Worm (Caenorhabditis elegans) whole organism, young adult: ENCODE results near the gene ttr-37.

ENCODE experiments used
- B0035.1 ChIP-seq: sonication (generic microtip); optimal IDR thresholded peaks from 2 replicates; lab custom pipeline; 2016; ENCODE audit warnings: missing genetic modification characterization, mild to moderate bottlenecking, missing compliant biosample characterization, missing genotype, missing genetic modification reagents
- B0261.1 ChIP-seq: sonication (generic microtip); optimal IDR thresholded peaks from 2 replicates; lab custom pipeline; 2016; ENCODE audit warnings: mild to moderate bottlenecking, missing genetic modification characterization, moderate library complexity, missing compliant biosample characterization
- C17E4.6 ChIP-seq: fragments of 200-800 bp; sonication (Bioruptor generic); IDR thresholded peaks from 2 replicates; pipeline ENCODE4 v1.3.6; 2022; ENCODE audit warnings: missing genetic modification reagents, missing genetic modification characterization, missing compliant biosample characterization
- F39B2.1 ChIP-seq: fragments of 200-800 bp; sonication (Bioruptor generic); IDR thresholded peaks from 2 replicates; pipeline ENCODE4 v1.3.6; 2022; ENCODE audit warnings: missing genetic modification reagents, missing genetic modification characterization, missing compliant biosample characterization
- F52B5.7 ChIP-seq: sonication (generic microtip); optimal IDR thresholded peaks from 2 replicates; lab custom pipeline; 2016; ENCODE audit warnings: mild to moderate bottlenecking, missing genetic modification characterization, missing compliant biosample characterization
- F55B11.4 ChIP-seq: sonication (generic microtip); optimal IDR thresholded peaks from 2 replicates; lab custom pipeline; 2016; ENCODE audit warnings: missing compliant biosample characterization, missing genetic modification characterization, borderline replicate concordance; ENCODE audit not compliant: insufficient read depth
- Y53F4B.3 ChIP-seq: fragments of 200-800 bp; sonication (Bioruptor generic); IDR thresholded peaks from 2 replicates; pipeline ENCODE4 v1.3.6; 2022; ENCODE audit warnings: missing genetic modification reagents, missing genetic modification characterization, missing compliant biosample characterization
- Y79H2A.3 ChIP-seq: fragments of 200-800 bp; sonication (Bioruptor generic); conservative IDR thresholded peaks from 2 replicates; pipeline ENCODE4 v1.3.6; 2022; ENCODE audit warnings: missing genetic modification reagents, missing genetic modification characterization, missing compliant biosample characterization
- ama-1 ChIP-seq, 3 experiments: fragments of 150-350 bp in 1 of 3; sonication (generic microtip) in 2 of 3; optimal IDR thresholded peaks; 2 replicates each; lab custom pipeline; 2014 to 2018; ENCODE audit warnings: missing biosample characterization in 2 of 3, missing genetic modification characterization in 2 of 3, missing genetic modification reagents in 2 of 3
- ceh-27 ChIP-seq: fragments of 200-800 bp; sonication (Bioruptor generic); optimal IDR thresholded peaks from 2 replicates; lab custom pipeline; 2018; ENCODE audit warnings: mild to moderate bottlenecking, missing genetic modification characterization, moderate library complexity, missing compliant biosample characterization
- ceh-40 ChIP-seq: fragments of 200-800 bp; sonication (Bioruptor generic); IDR thresholded peaks from 2 replicates; pipeline ENCODE4 v1.3.6; 2022; ENCODE audit warnings: missing genetic modification characterization, missing compliant biosample characterization
- ceh-91 ChIP-seq: fragments of 200-800 bp; sonication (Bioruptor generic); IDR thresholded peaks from 2 replicates; pipeline ENCODE4 v1.3.6; 2022; ENCODE audit warnings: missing genetic modification reagents, missing genetic modification characterization, missing compliant biosample characterization
- die-1 ChIP-seq: sonication (generic microtip); optimal IDR thresholded peaks from 2 replicates; lab custom pipeline; 2016; ENCODE audit warnings: missing genotype, mild to moderate bottlenecking, missing genetic modification characterization, missing compliant biosample characterization
- dpl-1 ChIP-seq: fragments of 150-350 bp; optimal IDR thresholded peaks from 2 replicates; lab custom pipeline; 2014; ENCODE audit warnings: missing biosample characterization, missing genetic modification reagents, missing genetic modification characterization
- egl-44 ChIP-seq: fragments of 200-800 bp; sonication (Bioruptor generic); IDR thresholded peaks from 2 replicates; pipeline ENCODE4 v1.3.6; 2022; ENCODE audit warnings: missing genetic modification reagents, missing genetic modification characterization, missing compliant biosample characterization
- egrh-3 ChIP-seq: fragments of 200-800 bp; sonication (Bioruptor generic); IDR thresholded peaks from 2 replicates; pipeline ENCODE4 v1.3.6; 2022; ENCODE audit warnings: missing genetic modification reagents, missing genetic modification characterization, missing compliant biosample characterization
- ekl-4 ChIP-seq: fragments of 200-800 bp; sonication (Bioruptor generic); IDR thresholded peaks from 2 replicates; pipeline ENCODE4 v1.3.6; 2022; ENCODE audit warnings: missing genetic modification reagents, missing genetic modification characterization, missing compliant biosample characterization
- fkh-3 ChIP-seq: sonication (generic microtip); optimal IDR thresholded peaks from 2 replicates; lab custom pipeline; 2016; ENCODE audit warnings: mild to moderate bottlenecking, missing genetic modification characterization, missing compliant biosample characterization
- hmg-1.2 ChIP-seq: fragments of 200-800 bp; sonication (Bioruptor generic); IDR thresholded peaks from 2 replicates; pipeline ENCODE4 v1.3.6; 2022; ENCODE audit warnings: missing genetic modification reagents, missing genetic modification characterization, missing compliant biosample characterization
- hsf-1 ChIP-seq: fragments of 200-800 bp; sonication (Bioruptor generic); IDR thresholded peaks from 2 replicates; pipeline ENCODE4 v1.3.6; 2022; ENCODE audit warnings: missing genetic modification reagents, missing genetic modification characterization, missing compliant biosample characterization
- lag-1 ChIP-seq: fragments of 200-800 bp; sonication (Bioruptor generic); IDR thresholded peaks from 2 replicates; pipeline ENCODE4 v1.3.6; 2022; ENCODE audit warnings: missing genetic modification reagents, missing genetic modification characterization, missing compliant biosample characterization
- let-526 ChIP-seq: fragments of 200-800 bp; sonication (Bioruptor generic); IDR thresholded peaks from 2 replicates; pipeline ENCODE4 v1.3.6; 2022; ENCODE audit warnings: missing genetic modification reagents, missing genetic modification characterization, missing compliant biosample characterization
- let-607 ChIP-seq, 2 experiments: fragments of 200-800 bp in 1 of 2; sonication (Bioruptor generic) in 1 of 2; sonication (generic microtip) in 1 of 2; optimal IDR thresholded peaks; 2 replicates each; lab custom pipeline; 2016 to 2018; ENCODE audit warnings: mild to moderate bottlenecking in 2 of 2, missing compliant biosample characterization in 2 of 2, missing genetic modification characterization in 2 of 2, moderate library complexity in 2 of 2, missing genotype in 1 of 2
- lin-26 ChIP-seq: fragments of 200-800 bp; sonication (Bioruptor generic); IDR thresholded peaks from 2 replicates; pipeline ENCODE4 v1.3.6; 2022; ENCODE audit warnings: missing genetic modification reagents, missing genetic modification characterization, missing compliant biosample characterization
- lin-40 ChIP-seq: sonication (generic microtip); optimal IDR thresholded peaks from 2 replicates; lab custom pipeline; 2016; ENCODE audit warnings: missing genetic modification characterization, mild to moderate bottlenecking, missing compliant biosample characterization, missing genotype, missing genetic modification reagents
- lin-54 ChIP-seq: fragments of 200-800 bp; sonication (Bioruptor generic); optimal IDR thresholded peaks from 2 replicates; lab custom pipeline; 2018; ENCODE audit warnings: mild to moderate bottlenecking, missing genetic modification characterization, missing compliant biosample characterization
- lsl-1 ChIP-seq: fragments of 200-800 bp; sonication (Bioruptor generic); optimal IDR thresholded peaks from 2 replicates; lab custom pipeline; 2018; ENCODE audit warnings: mild to moderate bottlenecking, missing genetic modification characterization, moderate library complexity, missing compliant biosample characterization
- madf-10 ChIP-seq: sonication (generic microtip); optimal IDR thresholded peaks from 2 replicates; lab custom pipeline; 2016; ENCODE audit warnings: mild to moderate bottlenecking, missing genetic modification characterization, missing compliant biosample characterization
- mxl-1 ChIP-seq: sonication (generic microtip); optimal IDR thresholded peaks from 2 replicates; lab custom pipeline; 2016; ENCODE audit warnings: missing genetic modification characterization, missing compliant biosample characterization
- nfya-1 ChIP-seq: sonication (generic microtip); optimal IDR thresholded peaks from 2 replicates; lab custom pipeline; 2017; ENCODE audit warnings: antibody characterized with exemption, missing compliant biosample characterization, missing genetic modification characterization, borderline replicate concordance; ENCODE audit not compliant: insufficient read depth
- nhr-80 ChIP-seq: sonication (generic microtip); optimal IDR thresholded peaks from 2 replicates; lab custom pipeline; 2016; ENCODE audit warnings: missing genetic modification characterization, missing compliant biosample characterization
- rcor-1 ChIP-seq: fragments of 200-800 bp; sonication (Bioruptor generic); IDR thresholded peaks from 2 replicates; pipeline ENCODE4 v1.3.6; 2022; ENCODE audit warnings: missing genetic modification reagents, missing genetic modification characterization, missing compliant biosample characterization
- repo-1 ChIP-seq: sonication (generic microtip); optimal IDR thresholded peaks from 2 replicates; lab custom pipeline; 2017; ENCODE audit warnings: mild to moderate bottlenecking, missing genetic modification characterization, missing compliant biosample characterization
- rpc-1 ChIP-seq, 2 experiments: fragments of 150-350 bp in 1 of 2; sonication (generic microtip) in 1 of 2; optimal IDR thresholded peaks; 2 replicates each; lab custom pipeline; 2014 to 2018; ENCODE audit warnings: missing biosample characterization in 1 of 2, missing genetic modification characterization in 1 of 2, missing genetic modification reagents in 1 of 2, missing genotype in 1 of 2
- sdz-38 ChIP-seq: sonication (generic microtip); optimal IDR thresholded peaks from 2 replicates; lab custom pipeline; 2016; ENCODE audit warnings: missing genotype, missing genetic modification characterization, missing compliant biosample characterization
- sea-2 ChIP-seq: fragments of 200-800 bp; sonication (Bioruptor generic); IDR thresholded peaks from 2 replicates; pipeline ENCODE4 v1.3.6; 2022; ENCODE audit warnings: missing genetic modification characterization, missing compliant biosample characterization
- snpc-1.1 ChIP-seq: sonication (generic microtip); optimal IDR thresholded peaks from 2 replicates; lab custom pipeline; 2017; ENCODE audit warnings: missing genetic modification characterization, mild to moderate bottlenecking, missing compliant biosample characterization, antibody characterized with exemption, moderate library complexity, missing genotype, missing genetic modification reagents; ENCODE audit not compliant: insufficient read depth
- snpc-1.3 ChIP-seq: sonication (generic microtip); optimal IDR thresholded peaks from 2 replicates; lab custom pipeline; 2017; ENCODE audit warnings: missing genetic modification characterization, mild to moderate bottlenecking, missing compliant biosample characterization, antibody characterized with exemption, moderate library complexity, missing genotype, missing genetic modification reagents; ENCODE audit not compliant: insufficient read depth
- snpc-3.4 ChIP-seq: sonication (generic microtip); optimal IDR thresholded peaks from 2 replicates; lab custom pipeline; 2017; ENCODE audit warnings: missing genetic modification characterization, mild to moderate bottlenecking, missing compliant biosample characterization, antibody characterized with exemption, moderate library complexity, missing genotype, missing genetic modification reagents
- sptf-2 ChIP-seq: fragments of 200-800 bp; sonication (Bioruptor generic); optimal IDR thresholded peaks from 2 replicates; lab custom pipeline; 2018; ENCODE audit warnings: mild to moderate bottlenecking, missing genetic modification characterization, missing compliant biosample characterization
- tbx-9 ChIP-seq: sonication (generic microtip); optimal IDR thresholded peaks from 2 replicates; lab custom pipeline; 2016; ENCODE audit warnings: borderline replicate concordance, missing genetic modification characterization, inconsistent platforms, missing compliant biosample characterization
- unc-130 ChIP-seq: sonication (generic microtip); optimal IDR thresholded peaks from 2 replicates; lab custom pipeline; 2016; ENCODE audit warnings: missing genetic modification reagents, missing genetic modification characterization, missing compliant biosample characterization
- ztf-18 ChIP-seq: sonication (generic microtip); optimal IDR thresholded peaks from 2 replicates; lab custom pipeline; 2016; ENCODE audit warnings: missing genotype, mild to moderate bottlenecking, missing genetic modification characterization, missing compliant biosample characterization
- ztf-25 ChIP-seq: fragments of 200-800 bp; sonication (Bioruptor generic); IDR thresholded peaks from 2 replicates; pipeline ENCODE4 v1.3.6; 2022; ENCODE audit warnings: missing genetic modification reagents, missing genetic modification characterization, missing compliant biosample characterization
- ztf-26 ChIP-seq: sonication (generic microtip); optimal IDR thresholded peaks from 2 replicates; lab custom pipeline; 2017; ENCODE audit warnings: missing genetic modification characterization, missing compliant biosample characterization
- ztf-28 ChIP-seq: fragments of 200-800 bp; sonication (Bioruptor generic); IDR thresholded peaks from 2 replicates; pipeline ENCODE4 v1.3.6; 2022; ENCODE audit warnings: missing genetic modification reagents, missing genetic modification characterization, missing compliant biosample characterization
- ztf-3 ChIP-seq: fragments of 200-800 bp; sonication (Bioruptor generic); optimal IDR thresholded peaks from 2 replicates; lab custom pipeline; 2018; ENCODE audit warnings: mild to moderate bottlenecking, missing genetic modification characterization, missing compliant biosample characterization

The ttr-37 gene

DNA sequence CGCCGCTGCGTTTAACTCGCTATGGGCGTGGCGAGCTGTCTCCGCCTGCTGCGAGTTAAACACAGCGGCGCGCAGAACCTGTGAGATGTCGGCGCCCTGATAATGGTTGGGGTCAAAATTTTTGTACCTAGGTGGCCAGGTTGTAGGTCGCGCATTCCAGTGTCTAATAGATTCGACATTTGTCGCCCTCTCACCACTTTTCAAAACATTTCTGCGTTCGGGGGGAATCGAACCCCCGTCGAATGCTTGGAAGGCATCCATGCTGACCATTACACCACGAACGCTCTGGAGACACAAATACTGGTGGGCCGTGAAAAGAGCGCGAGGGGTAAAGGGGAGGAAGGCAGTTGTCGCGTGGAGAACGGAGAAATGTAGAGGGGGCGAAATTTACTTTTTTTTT is 42.4 kb upstream of the ttr-37 start (continued):
- peak; percentile 79 for TF ChIP-seq B0035.1 (tag; lab: Kevin White, UChicago)
- TF ChIP-seq ztf-3 (GFP tag; lab: Kevin White, UChicago), result no peak
- TF ChIP-seq lsl-1 (GFP tag; lab: Kevin White, UChicago), result peak; percentile 2
- TF ChIP-seq sptf-2 (GFP tag; lab: Kevin White, UChicago), result peak; percentile 71
- peak; percentile 50 for TF ChIP-seq fkh-3 (tag; lab: Kevin White, UChicago)
- TF ChIP-seq hsf-1 (GFP tag; lab: Robert Waterston, UW), result 0 out of 2 replicates have a peak, but pooled peaks have one; percentile 37
- no peak for TF ChIP-seq sea-2
- TF ChIP-seq repo-1, result peak; percentile 54
- TF ChIP-seq sdz-38 (tag; lab: Kevin White, UChicago), result no peak
- TF ChIP-seq let-607 (tag; optimal IDR thresholded peaks at IDR 0.05; lab: Kevin White, UChicago), result peak; percentile 46 to 63
- no peak for TF ChIP-seq F55B11.4 (tag; lab: Kevin White, UChicago)
- TF ChIP-seq die-1 (tag; lab: Kevin White, UChicago), result peak; percentile 81
- TF ChIP-seq snpc-3.4 (tag; lab: Kevin White, UChicago), result peak; percentile 18
- TF ChIP-seq ztf-28 (GFP tag; lab: Robert Waterston, UW), result no peak
- no peak for TF ChIP-seq F39B2.1
- no peak for TF ChIP-seq nfya-1
- peak; percentile 78 for TF ChIP-seq ceh-27 (GFP tag; lab: Kevin White, UChicago)
- no peak for TF ChIP-seq Y53F4B.3
- peak; percentile 81 for TF ChIP-seq lin-40 (tag; lab: Kevin White, UChicago)
- TF ChIP-seq F52B5.7, result peak; percentile 70
- TF ChIP-seq lin-26 (GFP tag; lab: Robert Waterston, UW), result peak; percentile 83
- TF ChIP-seq ceh-91 (GFP tag; lab: Robert Waterston, UW), result no peak
- TF ChIP-seq ztf-26 (tag; lab: Kevin White, UChicago), result peak; percentile 68
- TF ChIP-seq egrh-3 (GFP tag; lab: Robert Waterston, UW), result no peak; the same call in 1 of the 2 replicates
- TF ChIP-seq rpc-1 (optimal IDR thresholded peaks at IDR 0.05; lab: Kevin White, UChicago), result peak; percentile 74
- TF ChIP-seq rpc-1 (tag; optimal IDR thresholded peaks at IDR 0.05; lab: Kevin White, UChicago), result peak; percentile 85
- TF ChIP-seq ama-1 (optimal IDR thresholded peaks at IDR 0.05; lab: Kevin White, UChicago), result no peak
- TF ChIP-seq ama-1 (GFP tag; optimal IDR thresholded peaks at IDR 0.05; lab: Kevin White, UChicago), result no peak
- peak; percentile 42 for TF ChIP-seq unc-130 (GFP tag; lab: Kevin White, UChicago)
- TF ChIP-seq rcor-1 (GFP tag; lab: Robert Waterston, UW), result peak; percentile 64
- TF ChIP-seq egl-44, result peak; percentile 90
- peak; percentile 76 for TF ChIP-seq madf-10
- no peak for TF ChIP-seq tbx-9 (tag; lab: Kevin White, UChicago)
- TF ChIP-seq ztf-18 (tag; lab: Kevin White, UChicago), result peak; percentile 61
- peak; percentile 67 for TF ChIP-seq mxl-1
- no peak for TF ChIP-seq lag-1 (GFP tag; lab: Robert Waterston, UW)
- peak; percentile 79 for TF ChIP-seq hmg-1.2 (GFP tag; lab: Robert Waterston, UW)
- TF ChIP-seq dpl-1 (GFP tag; lab: Kevin White, UChicago), result no peak
- peak; percentile 66 for TF ChIP-seq ekl-4
- TF ChIP-seq let-526, result no peak
- TF ChIP-seq lin-54 (GFP tag; lab: Kevin White, UChicago), result peak; percentile 64
- TF ChIP-seq nhr-80, result peak; percentile 43
- peak; percentile 94 for TF ChIP-seq B0261.1 (tag; lab: Kevin White, UChicago)
- TF ChIP-seq snpc-1.3 (tag; lab: Kevin White, UChicago), result peak; percentile 31
- TF ChIP-seq Y79H2A.3, result no peak
- peak; percentile 50 for TF ChIP-seq snpc-1.1 (tag; lab: Kevin White, UChicago)
- TF ChIP-seq C17E4.6 (GFP tag; lab: Robert Waterston, UW), result 0 out of 2 replicates have a peak, but pooled peaks have one; percentile 34
- TF ChIP-seq ceh-40 (GFP tag; lab: Robert Waterston, UW), result 0 out of 2 replicates have a peak, but pooled peaks have one; percentile 51
- 0 out of 2 replicates have a peak, but pooled peaks have one; percentile 66 for TF ChIP-seq ztf-25 (GFP tag; lab: Robert Waterston, UW)
